Comparison of ENCODE assay signal across 2 worm cellular contexts in genomic region chrX:4532160-4532741, ce11.
A peak's percentile ranks its signal among the peaks of the same experiment; 100 is the strongest.
TF ChIP-seq lines count a peak whose summit lies in the region.

TSS of gene nhr-35 (plus strand) at chrX:4532691.

TF ChIP-seq in whole organism, L1 larva, 84 proteins besides CTCF, POLR2A, EP300 and RAD21 (continued from another document):
- TF ChIP-seq mdl-1 (tag; optimal IDR thresholded peaks at IDR 0.05; lab: Kevin White, UChicago) (peak in 1 of 2 experiments; percentile 93), ama-1 (optimal IDR thresholded peaks at IDR 0.05; lab: Kevin White, UChicago) (peak; percentile 29), fos-1 (tag; optimal IDR thresholded peaks at IDR 0.05; lab: Kevin White, UChicago) (no peak), nhr-84 (tag; optimal IDR thresholded peaks at IDR 0.05; lab: Kevin White, UChicago) (no peak), fkh-10 (GFP tag; optimal IDR thresholded peaks at IDR 0.05; lab: Kevin White, UChicago) (no peak), rnt-1 (tag; optimal IDR thresholded peaks at IDR 0.05; lab: Kevin White, UChicago) (peak; percentile 72), efl-3 (GFP tag; optimal IDR thresholded peaks at IDR 0.05; lab: Kevin White, UChicago) (no peak), vab-15 (tag; optimal IDR thresholded peaks at IDR 0.05; lab: Kevin White, UChicago) (no peak), lin-15B (tag; optimal IDR thresholded peaks at IDR 0.05; lab: Kevin White, UChicago) (no peak), sox-4 (tag; optimal IDR thresholded peaks at IDR 0.05; lab: Kevin White, UChicago) (no peak), nhr-47 (tag; optimal IDR thresholded peaks at IDR 0.05; lab: Kevin White, UChicago) (peak; percentile 29), Y116A8C.19 (tag; optimal IDR thresholded peaks at IDR 0.05; lab: Kevin White, UChicago; ENCODE audit: borderline replicate concordance) (no peak), lin-39 (tag; optimal IDR thresholded peaks at IDR 0.05; lab: Kevin White, UChicago) (no peak), unc-130 (tag; optimal IDR thresholded peaks at IDR 0.05; lab: Kevin White, UChicago) (peak; percentile 94), ces-1 (GFP tag; optimal IDR thresholded peaks at IDR 0.05; lab: Kevin White, UChicago) (no peak), jun-1 (tag; optimal IDR thresholded peaks at IDR 0.05; lab: Kevin White, UChicago) (peak; percentile 72), snpc-4 (tag; optimal IDR thresholded peaks at IDR 0.05; lab: Kevin White, UChicago) (no peak), snu-23 (GFP tag; optimal IDR thresholded peaks at IDR 0.05; lab: Kevin White, UChicago) (peak; percentile 87)

TF ChIP-seq in whole organism, L4 larva, 104 proteins besides CTCF, POLR2A, EP300 and RAD21 (continued from another document):
- TF ChIP-seq unc-62 (GFP tag; optimal IDR thresholded peaks at IDR 0.05 in 1 of 2; lab: Kevin White, UChicago) (peak; percentile 53 to 100), unc-62 (tag; optimal IDR thresholded peaks at IDR 0.05; lab: Kevin White, UChicago) (no peak), lim-7 (GFP tag; IDR thresholded peaks at IDR 0.05; lab: Robert Waterston, UW) (no peak), hmg-1.1 (GFP tag; IDR thresholded peaks at IDR 0.05; lab: Robert Waterston, UW) (peak; percentile 64), hlh-11 (tag; optimal IDR thresholded peaks at IDR 0.05; lab: Kevin White, UChicago) (peak; percentile 98), zip-2 (tag; optimal IDR thresholded peaks at IDR 0.05; lab: Kevin White, UChicago) (no peak), nhr-28 (tag; optimal IDR thresholded peaks at IDR 0.05; lab: Kevin White, UChicago) (peak; percentile 97), nhr-102 (tag; optimal IDR thresholded peaks at IDR 0.05; lab: Kevin White, UChicago) (peak; percentile 93), pha-4 (GFP tag; IDR thresholded peaks at IDR 0.05; lab: Robert Waterston, UW) (peak; percentile 61), pha-4 (tag; optimal IDR thresholded peaks at IDR 0.05; lab: Kevin White, UChicago) (no peak), nhr-48 (tag; optimal IDR thresholded peaks at IDR 0.05; lab: Kevin White, UChicago) (peak; percentile 93), pqm-1 (tag; optimal IDR thresholded peaks at IDR 0.05; lab: Kevin White, UChicago) (peak; percentile 91), mdt-29 (GFP tag; IDR thresholded peaks at IDR 0.05; lab: Robert Waterston, UW) (peak; percentile 73; the same call in 1 of the 2 replicates), mxl-2 (GFP tag; conservative IDR thresholded peaks at IDR 0.05; lab: Robert Waterston, UW) (peak; percentile 90), T26A8.4 (GFP tag; IDR thresholded peaks at IDR 0.05; lab: Robert Waterston, UW) (peak; percentile 71), lin-39 (tag; optimal IDR thresholded peaks at IDR 0.05; lab: Kevin White, UChicago) (no peak), ama-1 (optimal IDR thresholded peaks at IDR 0.05; lab: Kevin White, UChicago) (no peak), nhr-111 (GFP tag; optimal IDR thresholded peaks at IDR 0.05; lab: Kevin White, UChicago) (no peak), nhr-10 (tag; optimal IDR thresholded peaks at IDR 0.05; lab: Kevin White, UChicago) (no peak), unc-39 (tag; optimal IDR thresholded peaks at IDR 0.05; lab: Kevin White, UChicago) (no peak), fos-1 (tag; optimal IDR thresholded peaks at IDR 0.05; lab: Kevin White, UChicago) (no peak), lin-29 (GFP tag; IDR thresholded peaks at IDR 0.05; lab: Robert Waterston, UW) (no peak), ZK546.5 (tag; optimal IDR thresholded peaks at IDR 0.05; lab: Kevin White, UChicago) (no peak)
